Fruit fly (Drosophila melanogaster): ENCODE measurements around the gene CG43348.

DNA sequence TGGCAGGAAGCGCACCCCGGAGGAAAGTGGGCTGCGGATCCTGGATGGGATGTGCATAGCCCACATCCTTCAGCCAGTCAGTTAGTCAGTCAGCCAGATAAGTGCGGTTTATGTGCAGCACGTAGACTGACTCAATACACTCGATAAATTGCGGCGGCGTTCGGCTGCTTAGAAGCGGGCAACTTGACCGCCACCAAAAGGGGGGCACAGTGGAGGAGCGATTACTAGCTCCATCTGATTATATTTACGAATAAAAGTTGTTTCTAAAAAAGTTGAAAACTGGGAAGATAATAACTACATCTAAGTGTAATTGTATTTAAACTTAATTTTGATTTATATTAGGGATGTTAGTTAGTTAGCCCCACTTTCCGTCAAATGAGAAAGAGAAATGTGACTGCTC is 3.2 kb downstream of the CG43348 start:
- TF ChIP-seq h (optimal IDR thresholded peaks at IDR 0.05) (no peak), Sin3A (optimal IDR thresholded peaks at IDR 0.05) (no peak), psq (optimal IDR thresholded peaks at IDR 0.05) (no peak), ttk (optimal IDR thresholded peaks at IDR 0.05) (no peak)
